Worm (Caenorhabditis elegans) whole organism, late embryonic: ENCODE measurements around the gene srh-215.

Experiments used
- C08G9.2 ChIP-seq: sonication (generic microtip); optimal IDR thresholded peaks from 2 replicates; lab custom pipeline; 2016; ENCODE audit warnings: mild to moderate bottlenecking, missing genetic modification characterization, moderate library complexity, missing compliant biosample characterization
- F13H6.1 ChIP-seq: sonication (generic microtip); optimal IDR thresholded peaks from 2 replicates; lab custom pipeline; 2016; ENCODE audit warnings: missing genetic modification characterization, missing compliant biosample characterization
- Y22D7AL.16 ChIP-seq: sonication (generic microtip); optimal IDR thresholded peaks from 2 replicates; lab custom pipeline; 2016; ENCODE audit warnings: missing genetic modification characterization, missing compliant biosample characterization
- ceh-18 ChIP-seq: sonication (generic microtip); optimal IDR thresholded peaks from 2 replicates; lab custom pipeline; 2016; ENCODE audit warnings: missing genetic modification characterization, missing compliant biosample characterization
- ceh-19 ChIP-seq: fragments of 200-800 bp; sonication (Bioruptor generic); optimal IDR thresholded peaks from 2 replicates; lab custom pipeline; 2018; ENCODE audit warnings: mild to moderate bottlenecking, missing genetic modification characterization, missing compliant biosample characterization
- ceh-2 ChIP-seq: sonication (generic microtip); optimal IDR thresholded peaks from 2 replicates; lab custom pipeline; 2016; ENCODE audit warnings: missing genotype, missing genetic modification characterization, missing compliant biosample characterization
- ceh-30 ChIP-seq: fragments of 150-350 bp; optimal IDR thresholded peaks from 2 replicates; lab custom pipeline; 2014; ENCODE audit warnings: missing biosample characterization, missing genetic modification characterization
- ceh-31 ChIP-seq: sonication (generic microtip); optimal IDR thresholded peaks from 2 replicates; lab custom pipeline; 2016; ENCODE audit warnings: missing genetic modification characterization, missing compliant biosample characterization
- ceh-48 ChIP-seq: sonication (generic microtip); optimal IDR thresholded peaks from 2 replicates; lab custom pipeline; 2016; ENCODE audit warnings: missing genetic modification characterization, inconsistent platforms, missing compliant biosample characterization
- ceh-6 ChIP-seq: fragments of 200-800 bp; sonication (Bioruptor generic); optimal IDR thresholded peaks from 2 replicates; lab custom pipeline; 2018; ENCODE audit warnings: mild to moderate bottlenecking, missing genetic modification characterization, missing compliant biosample characterization
- dmd-4 ChIP-seq: sonication (generic microtip); optimal IDR thresholded peaks from 2 replicates; lab custom pipeline; 2016; ENCODE audit warnings: borderline replicate concordance, missing genetic modification characterization, missing compliant biosample characterization
- dve-1 ChIP-seq: sonication (generic microtip); optimal IDR thresholded peaks from 2 replicates; lab custom pipeline; 2017; ENCODE audit warnings: antibody characterized with exemption, mild to moderate bottlenecking, missing genetic modification characterization, missing compliant biosample characterization
- elt-4 ChIP-seq: sonication (generic microtip); optimal IDR thresholded peaks from 2 replicates; lab custom pipeline; 2016; ENCODE audit warnings: missing genetic modification characterization, missing compliant biosample characterization
- ets-4 ChIP-seq: sonication (generic microtip); optimal IDR thresholded peaks from 2 replicates; lab custom pipeline; 2016; ENCODE audit warnings: missing genetic modification characterization, missing compliant biosample characterization
- fkh-10 ChIP-seq: fragments of 150-350 bp; optimal IDR thresholded peaks from 2 replicates; lab custom pipeline; 2014; ENCODE audit warnings: missing biosample characterization, missing genetic modification reagents, missing genetic modification characterization
- fkh-6 ChIP-seq: sonication (generic microtip); optimal IDR thresholded peaks from 2 replicates; lab custom pipeline; 2016; ENCODE audit warnings: missing genetic modification characterization, missing compliant biosample characterization
- gmeb-2 ChIP-seq: sonication (generic microtip); optimal IDR thresholded peaks from 2 replicates; lab custom pipeline; 2016; ENCODE audit warnings: missing genetic modification characterization, inconsistent platforms, missing compliant biosample characterization
- hlh-15 ChIP-seq: sonication (generic microtip); optimal IDR thresholded peaks from 2 replicates; lab custom pipeline; 2016; ENCODE audit warnings: missing genetic modification characterization, missing compliant biosample characterization
- hlh-6 ChIP-seq: sonication (generic microtip); optimal IDR thresholded peaks from 2 replicates; lab custom pipeline; 2016; ENCODE audit warnings: missing genotype, missing genetic modification characterization, missing compliant biosample characterization
- hlh-8 ChIP-seq: sonication (generic microtip); optimal IDR thresholded peaks from 2 replicates; lab custom pipeline; 2016; ENCODE audit warnings: missing genotype, missing genetic modification characterization, missing compliant biosample characterization
- lim-6 ChIP-seq: sonication (generic microtip); optimal IDR thresholded peaks from 2 replicates; lab custom pipeline; 2016; ENCODE audit warnings: missing genetic modification characterization, missing compliant biosample characterization
- madf-2 ChIP-seq: sonication (generic microtip); optimal IDR thresholded peaks from 2 replicates; lab custom pipeline; 2017; ENCODE audit warnings: missing genetic modification characterization, missing compliant biosample characterization
- mec-3 ChIP-seq: sonication (generic microtip); optimal IDR thresholded peaks from 2 replicates; lab custom pipeline; 2016; ENCODE audit warnings: borderline replicate concordance, missing genetic modification characterization, missing compliant biosample characterization
- nfya-1 ChIP-seq: sonication (generic microtip); optimal IDR thresholded peaks from 2 replicates; lab custom pipeline; 2017; ENCODE audit warnings: missing genetic modification characterization, mild to moderate bottlenecking, missing compliant biosample characterization, antibody characterized with exemption, moderate library complexity
- nhr-11 ChIP-seq: fragments of 150-350 bp; optimal IDR thresholded peaks from 2 replicates; lab custom pipeline; 2014; ENCODE audit warnings: missing biosample characterization, missing genetic modification characterization
- npax-4 ChIP-seq: sonication (generic microtip); optimal IDR thresholded peaks from 2 replicates; lab custom pipeline; 2016; ENCODE audit warnings: missing genetic modification characterization, missing compliant biosample characterization
- odd-2 ChIP-seq: sonication (generic microtip); optimal IDR thresholded peaks from 2 replicates; lab custom pipeline; 2017; ENCODE audit warnings: antibody characterized with exemption, mild to moderate bottlenecking, missing genetic modification characterization, missing compliant biosample characterization
- pax-1 ChIP-seq: fragments of 150-350 bp; optimal IDR thresholded peaks from 2 replicates; lab custom pipeline; 2014; ENCODE audit warnings: missing biosample characterization, missing genetic modification characterization
- pha-2 ChIP-seq: sonication (generic microtip); optimal IDR thresholded peaks from 2 replicates; lab custom pipeline; 2017; ENCODE audit warnings: mild to moderate bottlenecking, missing genetic modification characterization, missing compliant biosample characterization
- pha-4 ChIP-seq: fragments of 150-350 bp; optimal IDR thresholded peaks from 2 replicates; lab custom pipeline; 2018; ENCODE audit warnings: missing biosample characterization, missing genetic modification reagents, missing genetic modification characterization
- pros-1 ChIP-seq: fragments of 150-350 bp; optimal IDR thresholded peaks from 2 replicates; lab custom pipeline; 2014; ENCODE audit warnings: missing biosample characterization, missing genetic modification reagents, missing genetic modification characterization
- rnt-1 ChIP-seq: sonication (generic microtip); optimal IDR thresholded peaks from 2 replicates; lab custom pipeline; 2016; ENCODE audit warnings: missing genetic modification characterization, missing compliant biosample characterization
- sox-2 ChIP-seq: fragments of 200-800 bp; sonication (Bioruptor generic); IDR thresholded peaks from 2 replicates; pipeline ENCODE4 v1.3.6; 2022; ENCODE audit warnings: missing genetic modification reagents, missing genetic modification characterization, missing compliant biosample characterization
- tbx-2 ChIP-seq: sonication (generic microtip); optimal IDR thresholded peaks from 2 replicates; lab custom pipeline; 2016; ENCODE audit warnings: missing genetic modification characterization, missing compliant biosample characterization
- tbx-7 ChIP-seq: sonication (generic microtip); optimal IDR thresholded peaks from 2 replicates; lab custom pipeline; 2016; ENCODE audit warnings: missing genotype, missing genetic modification characterization, missing compliant biosample characterization
- ttx-3 ChIP-seq: sonication (generic microtip); optimal IDR thresholded peaks from 2 replicates; lab custom pipeline; 2016; ENCODE audit warnings: missing genetic modification reagents, missing genetic modification characterization, missing compliant biosample characterization
- ztf-16 ChIP-seq: sonication (generic microtip); optimal IDR thresholded peaks from 2 replicates; lab custom pipeline; 2017; ENCODE audit warnings: missing genetic modification characterization, missing compliant biosample characterization

Gene srh-215

DNA sequence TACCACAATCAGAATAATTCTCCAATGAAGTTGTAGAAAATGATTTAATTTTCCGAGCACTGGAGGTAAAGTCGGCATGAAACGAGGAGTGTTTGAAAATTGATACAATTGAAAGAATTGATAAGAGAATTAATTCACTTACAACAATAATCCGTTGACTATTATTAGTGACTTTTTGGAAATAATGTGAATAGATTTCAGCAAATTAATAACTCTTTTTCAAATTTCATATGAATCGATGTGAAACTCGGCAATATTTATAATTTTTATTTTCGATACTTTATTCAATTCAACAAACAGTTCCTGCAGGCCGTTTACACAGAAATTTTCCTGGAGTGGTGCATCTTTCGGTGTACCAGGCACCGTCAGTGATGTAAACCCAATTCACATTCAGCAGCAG lies 20.2 kb upstream of the srh-215 start, which contains the start of gene clec-37:
Gene clec-37 (minus strand): TSS at position 101 of the 400 bp plus-strand sequence.
- TF ChIP-seq mec-3 (tag; lab: Kevin White, UChicago) (no peak), rnt-1 (no peak), F13H6.1 (tag; lab: Kevin White, UChicago) (no peak), ets-4 (tag; lab: Kevin White, UChicago) (no peak), hlh-15 (tag; lab: Kevin White, UChicago) (no peak), sox-2 (no peak), elt-4 (tag; lab: Kevin White, UChicago) (no peak), tbx-7 (tag; lab: Kevin White, UChicago) (no peak), nfya-1 (tag; lab: Kevin White, UChicago) (no peak), hlh-8 (tag; lab: Kevin White, UChicago) (no peak), hlh-6 (tag; lab: Kevin White, UChicago) (no peak), nhr-11 (tag; lab: Kevin White, UChicago) (no peak)

- TF ChIP-seq fkh-10 (GFP tag; lab: Kevin White, UChicago) (no peak), fkh-6 (no peak), lim-6 (tag; lab: Kevin White, UChicago) (no peak), pha-2 (tag; lab: Kevin White, UChicago) (no peak), Y22D7AL.16 (no peak), dve-1 (tag; lab: Kevin White, UChicago) (no peak), ceh-30 (no peak), pha-4 (tag; lab: Kevin White, UChicago) (no peak), elt-4 (tag; lab: Kevin White, UChicago) (no peak), ceh-19 (GFP tag; lab: Kevin White, UChicago) (no peak), ceh-6 (no peak), ztf-16 (tag; lab: Kevin White, UChicago) (no peak), C08G9.2 (no peak), npax-4 (no peak), ceh-18 (tag; lab: Kevin White, UChicago) (no peak), ttx-3 (tag; lab: Kevin White, UChicago) (no peak), pax-1 (tag; lab: Kevin White, UChicago) (no peak), hlh-6 (tag; lab: Kevin White, UChicago) (no peak), madf-2 (tag; lab: Kevin White, UChicago) (no peak)
Observed at ce11 chrV:16848498-16848897, 16.7 kb upstream of the srh-215 start, which contains the start of the genes clec-36 and clec-26. Gene clec-36 (minus strand): TSS chrV:16848598. Gene clec-26 (plus strand): TSS chrV:16848611.

- TF ChIP-seq ceh-18 (tag; lab: Kevin White, UChicago) (no peak), F13H6.1 (tag; lab: Kevin White, UChicago) (no peak), C08G9.2 (no peak), mec-3 (tag; lab: Kevin White, UChicago) (no peak), gmeb-2 (tag; lab: Kevin White, UChicago) (no peak), ceh-2 (no peak), ceh-48 (tag; lab: Kevin White, UChicago) (no peak), pros-1 (no peak), hlh-6 (tag; lab: Kevin White, UChicago) (no peak), ceh-19 (GFP tag; lab: Kevin White, UChicago) (no peak), dmd-4 (tag; lab: Kevin White, UChicago) (no peak), sox-2 (no peak), odd-2 (no peak), lim-6 (tag; lab: Kevin White, UChicago) (no peak), ceh-31 (tag; lab: Kevin White, UChicago) (no peak)
Observed at ce11 chrV:16842941-16843340, 11.1 kb upstream of the srh-215 start, which contains the start of gene clec-25. Gene clec-25 (plus strand): TSS chrV:16843241.

DNA sequence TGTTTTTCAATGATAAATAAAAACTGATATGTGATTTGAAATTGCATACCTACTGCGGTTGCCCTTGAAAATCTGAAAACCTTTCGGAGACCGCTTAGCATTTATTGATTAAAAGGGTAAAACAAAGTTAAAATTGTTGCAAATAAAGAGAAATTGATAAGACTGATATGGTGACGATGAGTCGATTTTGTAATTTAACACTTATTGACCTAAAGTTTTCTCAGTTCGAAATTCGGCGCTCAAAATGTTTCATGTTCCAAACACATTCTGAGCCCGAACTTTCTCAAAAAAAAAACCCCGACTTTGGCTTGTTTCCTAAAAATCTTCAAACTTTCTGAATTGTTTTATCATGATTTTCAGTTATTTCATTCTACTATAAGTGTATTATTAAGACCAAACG lies 9.1 kb upstream of the srh-215 start, which contains the start of gene clec-40:
Gene clec-40 (minus strand): TSS at position 101 of the 400 bp plus-strand sequence.
- TF ChIP-seq tbx-2 (tag; lab: Kevin White, UChicago) (no peak), ceh-31 (tag; lab: Kevin White, UChicago) (no peak)
- TF ChIP-seq, all 69 proteins: peak for 0
